Fruit fly (Drosophila melanogaster) whole organism, prepupa: ENCODE measurements around the gene eIF4H2.

Experiments used
- CG16779 ChIP-seq: fragments of 200-800 bp; sonication (Bioruptor generic); optimal IDR thresholded peaks from 3 replicates; lab custom pipeline; 2017; ENCODE audit warnings: missing biosample characterization, mild to moderate bottlenecking, missing genetic modification characterization
- dac ChIP-seq: fragments of 200-800 bp; sonication (Bioruptor generic); optimal IDR thresholded peaks from 2 replicates; lab custom pipeline; 2017; ENCODE audit warnings: missing biosample characterization, mild to moderate bottlenecking, missing genetic modification characterization
- vri ChIP-seq: fragments of 200-800 bp; sonication (Bioruptor generic); optimal IDR thresholded peaks from 3 replicates; lab custom pipeline; 2016; ENCODE audit warnings: missing biosample characterization, mild to moderate bottlenecking, missing genetic modification characterization

DNA sequence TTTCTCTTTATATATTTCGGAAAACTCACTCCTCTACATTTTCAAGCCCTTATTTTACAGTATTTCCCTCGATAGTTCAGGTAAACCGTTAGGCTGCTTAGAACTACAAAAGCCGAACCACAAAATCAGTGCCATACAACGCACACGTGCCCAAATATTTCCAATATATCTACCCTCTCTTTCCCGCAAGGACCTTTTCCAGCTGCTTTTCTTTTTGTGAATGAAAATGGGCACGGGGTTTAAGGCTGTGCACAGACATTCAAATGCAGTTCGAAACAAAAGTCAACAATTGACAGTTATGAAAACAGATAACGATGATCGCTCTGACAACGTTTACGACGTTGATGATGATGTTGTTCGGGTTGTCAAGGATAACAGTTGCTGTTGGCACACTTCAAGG lies 36.3 kb downstream of the eIF4H2 start:
- no peak for TF ChIP-seq vri
- TF ChIP-seq dac (GFP tag; lab: Kevin White, UChicago), result no peak
- TF ChIP-seq CG16779 (tag; lab: Kevin White, UChicago), result no peak
